Fruit fly (Drosophila melanogaster) S2 (cell line): ENCODE data around the gene NFAT.

Experiments
- CG8478 ChIP-seq: fragments of >200 bp; optimal IDR thresholded peaks from 2 replicates; lab custom pipeline; 2018
- CTCF ChIP-seq, 2 experiments: fragments of >200 bp; optimal IDR thresholded peaks; 2 replicates each; lab custom pipeline; 2018

The NFAT gene

DNA sequence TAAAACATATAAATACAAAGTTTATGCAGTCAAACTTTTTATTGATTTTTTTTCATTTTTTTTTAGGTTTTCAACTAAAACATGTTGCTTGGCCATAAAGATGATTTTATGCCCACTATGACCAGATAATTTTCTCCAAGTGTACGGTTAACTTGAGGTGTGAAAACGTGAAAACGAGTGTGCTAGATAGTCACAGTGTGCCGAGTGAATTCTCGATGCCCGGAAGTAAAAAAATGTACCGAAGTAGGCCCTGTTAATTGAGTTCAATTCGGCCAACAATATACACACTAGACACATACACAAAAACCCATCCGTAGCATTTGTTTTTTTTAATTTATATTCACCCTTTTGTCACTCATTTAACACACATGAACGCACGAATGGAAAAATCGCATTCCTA, 67.4 kb downstream of the NFAT start, which contains the start of gene Nna1:
Nna1 (plus strand) TSS at position 301 of the 400 bp plus-strand sequence.
- TF ChIP-seq CG8478 (lab: Kevin White, UChicago) (no peak), CTCF (optimal IDR thresholded peaks at IDR 0.05; lab: Kevin White, UChicago) (no peak)

DNA sequence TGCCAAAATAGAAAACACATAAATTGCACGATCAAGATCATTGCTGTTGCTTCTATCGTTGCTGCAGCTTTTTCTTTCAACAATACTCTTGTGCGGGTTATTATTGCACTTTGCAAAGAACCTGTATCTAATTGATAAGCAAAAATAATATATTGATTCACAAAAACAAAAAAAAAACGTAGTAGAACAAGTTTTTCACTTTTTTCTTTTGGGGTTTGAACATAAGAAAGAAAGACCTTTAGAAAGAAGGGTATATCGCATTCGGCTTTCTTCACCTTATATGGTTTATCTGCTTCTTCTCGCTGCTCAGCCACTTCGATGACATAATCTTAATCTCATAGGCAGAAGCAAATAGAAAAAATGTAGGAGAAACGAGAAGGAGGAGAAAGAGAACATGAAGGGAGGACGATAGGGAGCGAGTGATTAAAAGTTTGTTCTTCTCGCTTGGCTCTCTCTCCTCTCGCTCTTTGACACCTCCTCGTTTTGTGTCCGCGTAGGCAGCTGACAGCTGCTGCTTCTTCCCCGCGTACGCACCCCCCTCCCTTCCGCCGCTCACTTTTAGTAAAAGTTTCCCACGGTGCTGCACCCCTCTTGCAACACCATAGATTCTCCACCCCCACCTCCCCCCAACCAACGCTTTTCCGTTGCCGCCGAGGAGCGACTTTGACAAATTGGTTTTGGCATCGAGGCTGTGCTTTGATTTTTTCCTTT, 74.3 kb downstream of the NFAT start:
- no peak for TF ChIP-seq CTCF (optimal IDR thresholded peaks at IDR 0.05; lab: Kevin White, UChicago)
- no peak for TF ChIP-seq CG8478 (lab: Kevin White, UChicago)

- TF ChIP-seq CTCF (optimal IDR thresholded peaks at IDR 0.05; lab: Kevin White, UChicago), result no peak
Observed at dm6 chrX:13699666-13700065, 75.1 kb downstream of the NFAT start.
